Worm (Caenorhabditis elegans) whole organism, L2 larva: Measurements from ENCODE around the gene T01B10.5.

Experiments
- C34F6.9 ChIP-seq: fragments of 150-350 bp; optimal IDR thresholded peaks from 2 replicates; lab custom pipeline; 2014; ENCODE audit warnings: missing biosample characterization, missing genetic modification characterization
- F13H6.1 ChIP-seq: sonication (generic microtip); optimal IDR thresholded peaks from 2 replicates; lab custom pipeline; 2016; ENCODE audit warnings: missing genetic modification characterization, missing compliant biosample characterization
- R02D3.7 ChIP-seq: fragments of 150-350 bp; optimal IDR thresholded peaks from 2 replicates; lab custom pipeline; 2014; ENCODE audit warnings: missing biosample characterization, missing genetic modification characterization
- Y55F3AM.14 ChIP-seq: fragments of 200-800 bp; sonication (Bioruptor generic); optimal IDR thresholded peaks from 2 replicates; lab custom pipeline; 2018; ENCODE audit warnings: mild to moderate bottlenecking, missing genetic modification characterization, missing compliant biosample characterization
- ZK546.5 ChIP-seq: sonication (generic microtip); optimal IDR thresholded peaks from 2 replicates; lab custom pipeline; 2017; ENCODE audit warnings: missing biosample characterization, missing genetic modification characterization
- alr-1 ChIP-seq: fragments of 150-350 bp; optimal IDR thresholded peaks from 2 replicates; lab custom pipeline; 2014; ENCODE audit warnings: missing biosample characterization, missing genetic modification characterization
- aly-2 ChIP-seq: fragments of 150-350 bp; optimal IDR thresholded peaks from 2 replicates; lab custom pipeline; 2014; ENCODE audit warnings: missing biosample characterization, missing genetic modification characterization
- ama-1 ChIP-seq: fragments of 150-350 bp; optimal IDR thresholded peaks from 2 replicates; lab custom pipeline; 2018; ENCODE audit warnings: inconsistent platforms
- blmp-1 ChIP-seq: sonication (generic microtip); optimal IDR thresholded peaks from 2 replicates; lab custom pipeline; 2017; ENCODE audit warnings: missing genetic modification characterization, mild to moderate bottlenecking, missing compliant biosample characterization, antibody characterized with exemption, moderate library complexity; ENCODE audit not compliant: insufficient read depth
- ceh-16 ChIP-seq: fragments of 150-350 bp; optimal IDR thresholded peaks from 2 replicates; lab custom pipeline; 2014; ENCODE audit warnings: missing biosample characterization, missing genetic modification characterization
- ceh-82 ChIP-seq: fragments of 150-350 bp; optimal IDR thresholded peaks from 2 replicates; lab custom pipeline; 2014; ENCODE audit warnings: missing biosample characterization, missing genetic modification characterization
- crh-2 ChIP-seq: sonication (generic microtip); optimal IDR thresholded peaks from 2 replicates; lab custom pipeline; 2017; ENCODE audit warnings: missing biosample characterization, missing genetic modification characterization
- dmd-4 ChIP-seq: sonication (generic microtip); optimal IDR thresholded peaks from 2 replicates; lab custom pipeline; 2017; ENCODE audit warnings: missing biosample characterization, missing genetic modification characterization
- egl-27 ChIP-seq: sonication (generic microtip); optimal IDR thresholded peaks from 3 replicates; lab custom pipeline; 2017; ENCODE audit warnings: missing biosample characterization, missing genetic modification reagents, missing genetic modification characterization
- elt-1 ChIP-seq: fragments of 150-350 bp; optimal IDR thresholded peaks from 2 replicates; lab custom pipeline; 2014; ENCODE audit warnings: missing biosample characterization, missing genetic modification characterization
- elt-3 ChIP-seq: sonication (generic microtip); optimal IDR thresholded peaks from 2 replicates; lab custom pipeline; 2017; ENCODE audit warnings: missing biosample characterization, missing genetic modification characterization
- fos-1 ChIP-seq: fragments of 150-350 bp; optimal IDR thresholded peaks from 2 replicates; lab custom pipeline; 2014; ENCODE audit warnings: missing biosample characterization, missing genetic modification characterization
- gmeb-1 ChIP-seq: fragments of 150-350 bp; optimal IDR thresholded peaks from 2 replicates; lab custom pipeline; 2014; ENCODE audit warnings: missing biosample characterization, missing genetic modification characterization
- lin-11 ChIP-seq: fragments of 150-350 bp; sonication (generic microtip); optimal IDR thresholded peaks from 2 replicates; lab custom pipeline; 2014; ENCODE audit warnings: missing biosample characterization, missing genetic modification characterization, inconsistent platforms, mixed read lengths
- lin-13 ChIP-seq: fragments of 150-350 bp; optimal IDR thresholded peaks from 2 replicates; lab custom pipeline; 2014; ENCODE audit warnings: missing biosample characterization, missing genetic modification reagents, missing genetic modification characterization
- lin-39 ChIP-seq: fragments of 150-350 bp; optimal IDR thresholded peaks from 2 replicates; lab custom pipeline; 2014; ENCODE audit warnings: missing biosample characterization, missing genetic modification reagents, missing genetic modification characterization
- lsy-2 ChIP-seq, 2 experiments: fragments of 150-350 bp in 1 of 2; sonication (generic microtip) in 1 of 2; optimal IDR thresholded peaks; 2 replicates each; lab custom pipeline; 2014 to 2017; ENCODE audit warnings: missing biosample characterization in 2 of 2, missing genetic modification characterization in 2 of 2
- mab-5 ChIP-seq: fragments of 150-350 bp; optimal IDR thresholded peaks from 2 replicates; lab custom pipeline; 2014; ENCODE audit warnings: missing biosample characterization, missing genetic modification characterization
- mbf-1 ChIP-seq: sonication (generic microtip); optimal IDR thresholded peaks from 2 replicates; lab custom pipeline; 2017; ENCODE audit warnings: missing biosample characterization, missing genetic modification characterization
- mdl-1 ChIP-seq, 2 experiments: fragments of 150-350 bp in 1 of 2; sonication (generic microtip) in 1 of 2; optimal IDR thresholded peaks; 2 replicates each; lab custom pipeline; 2017; ENCODE audit warnings: missing biosample characterization in 2 of 2, missing genetic modification characterization in 2 of 2
- nhr-10 ChIP-seq: sonication (generic microtip); optimal IDR thresholded peaks from 2 replicates; lab custom pipeline; 2017; ENCODE audit warnings: missing biosample characterization, missing genetic modification characterization
- nhr-11 ChIP-seq: fragments of 150-350 bp; optimal IDR thresholded peaks from 2 replicates; lab custom pipeline; 2014; ENCODE audit warnings: missing biosample characterization, missing genetic modification characterization
- nhr-12 ChIP-seq: fragments of 150-350 bp; optimal IDR thresholded peaks from 2 replicates; lab custom pipeline; 2014; ENCODE audit warnings: missing biosample characterization, missing genetic modification characterization
- nhr-129 ChIP-seq: fragments of 150-350 bp; optimal IDR thresholded peaks from 2 replicates; lab custom pipeline; 2014; ENCODE audit warnings: missing biosample characterization, missing genetic modification characterization
- nhr-21 ChIP-seq: fragments of 150-350 bp; optimal IDR thresholded peaks from 2 replicates; lab custom pipeline; 2014; ENCODE audit warnings: missing biosample characterization, missing genetic modification characterization
- nhr-23 ChIP-seq: fragments of 150-350 bp; optimal IDR thresholded peaks from 2 replicates; lab custom pipeline; 2014; ENCODE audit warnings: missing biosample characterization, missing genetic modification reagents, missing genetic modification characterization
- nhr-237 ChIP-seq: fragments of 150-350 bp; optimal IDR thresholded peaks from 2 replicates; lab custom pipeline; 2014; ENCODE audit warnings: missing biosample characterization, missing genetic modification characterization
- nhr-25 ChIP-seq: fragments of 150-350 bp; sonication (generic microtip); optimal IDR thresholded peaks from 3 replicates; lab custom pipeline; 2014; ENCODE audit warnings: missing biosample characterization, missing genetic modification characterization
- nhr-6 ChIP-seq: fragments of 150-350 bp; optimal IDR thresholded peaks from 2 replicates; lab custom pipeline; 2014; ENCODE audit warnings: missing biosample characterization, missing genetic modification characterization
- nhr-77 ChIP-seq: fragments of 150-350 bp; optimal IDR thresholded peaks from 2 replicates; lab custom pipeline; 2014; ENCODE audit warnings: missing biosample characterization, missing genetic modification characterization
- peb-1 ChIP-seq: fragments of 150-350 bp; optimal IDR thresholded peaks from 2 replicates; lab custom pipeline; 2014; ENCODE audit warnings: missing biosample characterization, missing genetic modification characterization
- sem-4 ChIP-seq: fragments of 150-350 bp; optimal IDR thresholded peaks from 2 replicates; lab custom pipeline; 2014; ENCODE audit warnings: missing biosample characterization, missing genetic modification reagents, missing genetic modification characterization
- skn-1 ChIP-seq: sonication (generic microtip); optimal IDR thresholded peaks from 2 replicates; lab custom pipeline; 2017; ENCODE audit warnings: missing biosample characterization, missing genetic modification characterization
- sma-3 ChIP-seq: sonication (generic microtip); optimal IDR thresholded peaks from 2 replicates; lab custom pipeline; 2016; ENCODE audit warnings: missing genetic modification reagents, missing genetic modification characterization, missing compliant biosample characterization
- sma-9 ChIP-seq, 2 experiments: fragments of 150-350 bp in 1 of 2; sonication (generic microtip) in 1 of 2; optimal IDR thresholded peaks; 2 replicates each; lab custom pipeline; 2014 to 2016; ENCODE audit warnings: missing genetic modification characterization in 2 of 2, mild to moderate bottlenecking in 1 of 2, missing biosample characterization in 1 of 2, missing compliant biosample characterization in 1 of 2, missing genetic modification reagents in 1 of 2, moderate library complexity in 1 of 2
- snpc-4 ChIP-seq: fragments of 150-350 bp; optimal IDR thresholded peaks from 2 replicates; lab custom pipeline; 2014; ENCODE audit warnings: missing biosample characterization, missing genetic modification characterization
- unc-39 ChIP-seq: fragments of 150-350 bp; optimal IDR thresholded peaks from 2 replicates; lab custom pipeline; 2014; ENCODE audit warnings: missing biosample characterization, missing genetic modification characterization
- unc-55 ChIP-seq: fragments of 150-350 bp; sonication (generic microtip); optimal IDR thresholded peaks from 3 replicates; lab custom pipeline; 2014; ENCODE audit warnings: missing biosample characterization, missing genetic modification reagents, missing genetic modification characterization
- unc-62 ChIP-seq: fragments of 150-350 bp; optimal IDR thresholded peaks from 2 replicates; lab custom pipeline; 2014; ENCODE audit warnings: missing biosample characterization, missing genetic modification reagents, missing genetic modification characterization
- zag-1 ChIP-seq: fragments of 150-350 bp; optimal IDR thresholded peaks from 2 replicates; lab custom pipeline; 2014; ENCODE audit warnings: missing biosample characterization, missing genetic modification characterization
- ztf-1 ChIP-seq: fragments of 200-800 bp; sonication (Bioruptor generic); conservative IDR thresholded peaks from 2 replicates; pipeline ENCODE4 v1.3.6; 2022; ENCODE audit warnings: missing genetic modification characterization, missing compliant biosample characterization
- ztf-11 ChIP-seq: sonication (generic microtip); optimal IDR thresholded peaks from 2 replicates; lab custom pipeline; 2017; ENCODE audit warnings: missing biosample characterization, missing genetic modification characterization
- ztf-4 ChIP-seq: fragments of 150-350 bp; optimal IDR thresholded peaks from 2 replicates; lab custom pipeline; 2014; ENCODE audit warnings: missing biosample characterization, missing genetic modification characterization

Gene T01B10.5

DNA sequence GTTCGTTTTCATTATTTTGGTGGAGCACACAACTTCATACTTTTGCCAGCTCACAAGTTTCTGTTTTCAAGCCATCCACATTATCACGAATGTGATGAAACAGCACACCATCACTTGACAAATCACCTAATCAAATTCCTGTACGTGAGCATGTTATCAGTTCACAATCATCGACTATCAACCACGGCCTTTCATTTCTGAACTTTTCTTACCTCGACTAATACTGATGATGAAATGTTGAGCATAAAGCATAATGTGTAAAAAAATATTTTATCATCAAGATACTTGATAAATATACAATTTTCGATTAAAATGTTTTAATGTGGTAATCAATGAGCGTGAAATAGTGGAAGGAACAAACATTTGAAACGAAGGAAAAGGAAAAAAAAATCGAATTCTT lies 21.6 kb upstream of the T01B10.5 start:
- TF ChIP-seq nhr-12 (tag; lab: Kevin White, UChicago) (no peak), fos-1 (peak; percentile 91), lsy-2 (tag; optimal IDR thresholded peaks at IDR 0.05; lab: Kevin White, UChicago) (peak in 1 of 2 experiments; percentile 11), nhr-25 (tag; lab: Kevin White, UChicago) (no peak), lin-39 (tag; lab: Kevin White, UChicago) (no peak), sem-4 (tag; lab: Kevin White, UChicago) (no peak), ZK546.5 (tag; lab: Kevin White, UChicago) (no peak), nhr-129 (tag; lab: Kevin White, UChicago) (peak; percentile 69), R02D3.7 (tag; lab: Kevin White, UChicago) (no peak), egl-27 (tag; lab: Kevin White, UChicago) (peak; percentile 56), mdl-1 (tag; optimal IDR thresholded peaks at IDR 0.05; lab: Kevin White, UChicago) (peak in 1 of 2 experiments; percentile 17), sma-3 (peak; percentile 53), nhr-21 (tag; lab: Kevin White, UChicago) (peak; percentile 40), sma-9 (GFP tag; optimal IDR thresholded peaks at IDR 0.05; lab: Kevin White, UChicago) (peak; percentile 94), sma-9 (tag; optimal IDR thresholded peaks at IDR 0.05; lab: Kevin White, UChicago) (no peak), nhr-237 (no peak), crh-2 (tag; lab: Kevin White, UChicago) (peak; percentile 83), ceh-82 (tag; lab: Kevin White, UChicago) (no peak), lin-11 (tag; lab: Kevin White, UChicago) (no peak), nhr-6 (tag; lab: Kevin White, UChicago) (no peak), skn-1 (tag; lab: Kevin White, UChicago) (peak; percentile 31), F13H6.1 (peak; percentile 39), gmeb-1 (tag; lab: Kevin White, UChicago) (peak; percentile 42)

- TF ChIP-seq lin-39 (tag; lab: Kevin White, UChicago) (no peak), skn-1 (tag; lab: Kevin White, UChicago) (no peak), nhr-11 (tag; lab: Kevin White, UChicago) (no peak), unc-62 (peak; percentile 65), ztf-11 (tag; lab: Kevin White, UChicago) (no peak), nhr-77 (tag; lab: Kevin White, UChicago) (no peak), fos-1 (peak; percentile 62), unc-39 (tag; lab: Kevin White, UChicago) (no peak), dmd-4 (tag; lab: Kevin White, UChicago) (no peak), sem-4 (tag; lab: Kevin White, UChicago) (peak; percentile 89), nhr-21 (tag; lab: Kevin White, UChicago) (peak; percentile 98), ceh-16 (tag; lab: Kevin White, UChicago) (no peak), elt-1 (tag; lab: Kevin White, UChicago) (no peak), elt-3 (tag; lab: Kevin White, UChicago) (no peak), unc-55 (GFP tag; lab: Kevin White, UChicago) (no peak), sma-3 (peak; percentile 97), ZK546.5 (tag; lab: Kevin White, UChicago) (no peak), mbf-1 (tag; lab: Kevin White, UChicago) (no peak), nhr-129 (tag; lab: Kevin White, UChicago) (peak; percentile 79), F13H6.1 (peak; percentile 49), ztf-4 (tag; lab: Kevin White, UChicago) (peak; percentile 83), peb-1 (tag; lab: Kevin White, UChicago) (no peak), mab-5 (tag; lab: Kevin White, UChicago) (peak; percentile 24), egl-27 (tag; lab: Kevin White, UChicago) (peak; percentile 88), crh-2 (tag; lab: Kevin White, UChicago) (peak; percentile 82), nhr-25 (tag; lab: Kevin White, UChicago) (peak; percentile 94), aly-2 (tag; lab: Kevin White, UChicago) (no peak), Y55F3AM.14 (GFP tag; lab: Kevin White, UChicago) (peak; percentile 52), R02D3.7 (tag; lab: Kevin White, UChicago) (no peak), sma-9 (GFP tag; optimal IDR thresholded peaks at IDR 0.05; lab: Kevin White, UChicago) (peak; percentile 99), sma-9 (tag; optimal IDR thresholded peaks at IDR 0.05; lab: Kevin White, UChicago) (peak; percentile 67), zag-1 (tag; lab: Kevin White, UChicago) (no peak), gmeb-1 (tag; lab: Kevin White, UChicago) (peak; percentile 63), nhr-6 (tag; lab: Kevin White, UChicago) (peak; percentile 85), nhr-10 (tag; lab: Kevin White, UChicago) (no peak), nhr-23 (no peak), blmp-1 (tag; lab: Kevin White, UChicago) (peak; percentile 87), lsy-2 (tag; optimal IDR thresholded peaks at IDR 0.05; lab: Kevin White, UChicago) (peak in 1 of 2 experiments; percentile 69), snpc-4 (no peak), alr-1 (tag; lab: Kevin White, UChicago) (no peak), lin-11 (tag; lab: Kevin White, UChicago) (no peak), mdl-1 (tag; optimal IDR thresholded peaks at IDR 0.05; lab: Kevin White, UChicago) (peak; percentile 70 to 78), C34F6.9 (no peak), ceh-82 (tag; lab: Kevin White, UChicago) (no peak), nhr-237 (no peak), nhr-12 (tag; lab: Kevin White, UChicago) (no peak), ztf-1 (GFP tag; lab: Robert Waterston, UW) (no peak), ama-1 (lab: Kevin White, UChicago) (peak; percentile 31), lin-13 (GFP tag; lab: Kevin White, UChicago) (no peak)
Measured at ce11 chrX:8475142-8475541, 20.0 kb upstream of the T01B10.5 start.
